Fruit fly (Drosophila melanogaster) whole organism, embryonic: ENCODE data around the gene elgi.

ENCODE experiments used
- Abd-B ChIP-seq: fragments of 200-800 bp; sonication (Bioruptor generic); optimal IDR thresholded peaks from 2 replicates; lab custom pipeline; 2018; ENCODE audit warnings: missing biosample characterization, mild to moderate bottlenecking, missing genetic modification characterization, moderate library complexity
- Asciz ChIP-seq: fragments of 200-800 bp; sonication (Bioruptor generic); optimal IDR thresholded peaks from 2 replicates; lab custom pipeline; 2017; ENCODE audit warnings: missing biosample characterization, mild to moderate bottlenecking, missing genetic modification characterization, missing genetic modification reagents
- Awh ChIP-seq: fragments of 200-800 bp; sonication (Bioruptor generic); IDR thresholded peaks from 2 replicates; pipeline ENCODE4, ENCODE4 v1.3.6; 2022; ENCODE audit warnings: missing biosample characterization, missing genetic modification characterization
- Bteb2 ChIP-seq: fragments of 200-800 bp; sonication (Bioruptor generic); optimal IDR thresholded peaks from 2 replicates; lab custom pipeline; 2016; ENCODE audit warnings: missing biosample characterization, missing genetic modification characterization
- CG10462 ChIP-seq: fragments of 200-800 bp; sonication (Bioruptor generic); optimal IDR thresholded peaks from 2 replicates; lab custom pipeline; 2016; ENCODE audit warnings: missing biosample characterization, missing genetic modification characterization
- CG13775 ChIP-seq: fragments of 200-800 bp; sonication (Bioruptor generic); optimal IDR thresholded peaks from 3 replicates; lab custom pipeline; 2017; ENCODE audit warnings: missing biosample characterization, mild to moderate bottlenecking, missing genetic modification characterization
- CG16779 ChIP-seq: fragments of 200-800 bp; sonication (Bioruptor generic); IDR thresholded peaks from 2 replicates; pipeline ENCODE4 v1.3.6; 2022; ENCODE audit warnings: missing biosample characterization, missing genetic modification characterization
- CG16863 ChIP-seq: fragments of 200-800 bp; sonication (Bioruptor generic); optimal IDR thresholded peaks from 3 replicates; lab custom pipeline; 2016; ENCODE audit warnings: missing biosample characterization, missing genetic modification characterization
- CG17359 ChIP-seq: fragments of 200-800 bp; sonication (Bioruptor generic); optimal IDR thresholded peaks from 3 replicates; lab custom pipeline; 2018; ENCODE audit warnings: missing biosample characterization, mild to moderate bottlenecking, missing genetic modification characterization, moderate library complexity
- CG2116 ChIP-seq: fragments of 200-800 bp; sonication (Bioruptor generic); optimal IDR thresholded peaks from 3 replicates; lab custom pipeline; 2018; ENCODE audit warnings: missing biosample characterization, mild to moderate bottlenecking, missing genetic modification characterization
- CG2678 ChIP-seq: fragments of 200-800 bp; sonication (Bioruptor generic); optimal IDR thresholded peaks from 3 replicates; lab custom pipeline; 2019; ENCODE audit warnings: missing biosample characterization, mild to moderate bottlenecking, missing genetic modification characterization, moderate library complexity
- CG30431 ChIP-seq: fragments of 200-800 bp; sonication (Bioruptor generic); optimal IDR thresholded peaks from 2 replicates; lab custom pipeline; 2017; ENCODE audit warnings: missing biosample characterization, missing genetic modification characterization
- CG31388 ChIP-seq: fragments of 200-800 bp; sonication (Bioruptor generic); optimal IDR thresholded peaks from 2 replicates; lab custom pipeline; 2016; ENCODE audit warnings: missing biosample characterization, missing genetic modification characterization
- CG3847 ChIP-seq: fragments of 200-800 bp; sonication (Bioruptor generic); IDR thresholded peaks from 2 replicates; pipeline ENCODE4 v1.3.6; 2022; ENCODE audit warnings: missing biosample characterization, missing genetic modification characterization
- CG4360 ChIP-seq: fragments of 200-800 bp; sonication (Bioruptor generic); IDR thresholded peaks from 2 replicates; pipeline ENCODE4 v1.3.6; 2022; ENCODE audit warnings: missing biosample characterization, missing genetic modification characterization
- CG4707 ChIP-seq: fragments of 200-800 bp; sonication (Bioruptor generic); optimal IDR thresholded peaks from 2 replicates; lab custom pipeline; 2018; ENCODE audit warnings: missing biosample characterization, mild to moderate bottlenecking, missing genetic modification characterization, moderate library complexity
- CG8290 ChIP-seq, 3 experiments: fragments of 200-800 bp; sonication (Bioruptor generic); optimal IDR thresholded peaks; 2 replicates each; lab custom pipeline; 2016 to 2019; ENCODE audit warnings: missing biosample characterization in 3 of 3, missing genetic modification characterization in 3 of 3, mild to moderate bottlenecking in 2 of 3, moderate library complexity in 1 of 3
- Dbx ChIP-seq: fragments of 200-800 bp; sonication (Bioruptor generic); IDR thresholded peaks from 3 replicates; pipeline ENCODE4 v1.3.6; 2022; ENCODE audit warnings: missing biosample characterization, missing genetic modification characterization
- Doc2 ChIP-seq: fragments of 200-800 bp; sonication (Bioruptor generic); IDR thresholded peaks from 2 replicates; pipeline ENCODE4 v1.3.6; 2022; ENCODE audit warnings: missing biosample characterization, missing genetic modification characterization
- Gug ChIP-seq: fragments of 200-800 bp; sonication (Bioruptor generic); IDR thresholded peaks from 4 replicates; pipeline ENCODE4 v1.3.6; 2022; ENCODE audit warnings: missing biosample characterization, missing genetic modification characterization
- H2.0 ChIP-seq: fragments of 200-800 bp; sonication (Bioruptor generic); IDR thresholded peaks from 2 replicates; pipeline ENCODE4 v1.3.6; 2022; ENCODE audit warnings: missing biosample characterization, missing genetic modification characterization
- Hr39 ChIP-seq: fragments of >200 bp; optimal IDR thresholded peaks from 2 replicates; lab custom pipeline; 2017
- MBD-R2 ChIP-seq: fragments of 200-800 bp; sonication (Bioruptor generic); IDR thresholded peaks from 2 replicates; pipeline ENCODE4 v1.3.6; 2022; ENCODE audit warnings: missing biosample characterization, missing genetic modification characterization
- Med ChIP-seq: fragments of 200-800 bp; sonication (Bioruptor generic); peaks from one replicate; lab custom pipeline; 2016; ENCODE audit warnings: missing biosample characterization, missing genetic modification characterization, mild to moderate bottlenecking, inconsistent platforms, moderate library complexity
- NC2β ChIP-seq: fragments of 200-800 bp; sonication (Bioruptor generic); optimal IDR thresholded peaks from 2 replicates; lab custom pipeline; 2016; ENCODE audit warnings: missing biosample characterization, missing genetic modification characterization
- NfI ChIP-seq: fragments of 200-800 bp; sonication (Bioruptor generic); optimal IDR thresholded peaks from 3 replicates; lab custom pipeline; 2018; ENCODE audit warnings: missing biosample characterization, mild to moderate bottlenecking, missing genetic modification characterization, moderate library complexity
- Sox100B ChIP-seq: fragments of 200-800 bp; sonication (Bioruptor generic); optimal IDR thresholded peaks from 3 replicates; lab custom pipeline; 2018; ENCODE audit warnings: missing biosample characterization, mild to moderate bottlenecking, missing genetic modification characterization
- Vsx1 ChIP-seq: fragments of 200-800 bp; sonication (Bioruptor generic); optimal IDR thresholded peaks from 2 replicates; lab custom pipeline; 2017; ENCODE audit warnings: missing biosample characterization, mild to moderate bottlenecking, missing genetic modification characterization, missing genetic modification reagents
- ac ChIP-seq: fragments of 200-800 bp; sonication (Bioruptor generic); optimal IDR thresholded peaks from 3 replicates; lab custom pipeline; 2017; ENCODE audit warnings: missing biosample characterization, mild to moderate bottlenecking, missing genetic modification characterization
- bab2 ChIP-seq: fragments of 200-800 bp; sonication (Bioruptor generic); optimal IDR thresholded peaks from 2 replicates; lab custom pipeline; 2016; ENCODE audit warnings: missing biosample characterization, missing genetic modification characterization
- btn ChIP-seq: fragments of 200-800 bp; sonication (Bioruptor generic); optimal IDR thresholded peaks from 2 replicates; lab custom pipeline; 2016; ENCODE audit warnings: missing biosample characterization, missing genetic modification characterization
- chif ChIP-seq, 2 experiments: fragments of 200-800 bp; sonication (Bioruptor generic); optimal IDR thresholded peaks; 3 replicates each; lab custom pipeline; 2016; ENCODE audit warnings: missing biosample characterization in 2 of 2, missing genetic modification characterization in 2 of 2
- gfzf ChIP-seq: fragments of 200-800 bp; sonication (Bioruptor generic); optimal IDR thresholded peaks from 2 replicates; lab custom pipeline; 2016; ENCODE audit warnings: missing biosample characterization, mild to moderate bottlenecking, missing genetic modification characterization, moderate library complexity
- ham ChIP-seq: fragments of 200-800 bp; sonication (Bioruptor generic); IDR thresholded peaks from 2 replicates; pipeline ENCODE4 v1.3.6; 2022; ENCODE audit warnings: missing biosample characterization, missing genetic modification characterization
- her ChIP-seq: fragments of 200-800 bp; sonication (Bioruptor generic); optimal IDR thresholded peaks from 2 replicates; lab custom pipeline; 2016; ENCODE audit warnings: missing biosample characterization, missing genetic modification characterization
- jigr1 ChIP-seq: fragments of 200-800 bp; sonication (Bioruptor generic); IDR thresholded peaks from 3 replicates; pipeline ENCODE4 v1.3.6; 2022; ENCODE audit warnings: missing biosample characterization, missing genetic modification characterization
- lov ChIP-seq, 2 experiments: fragments of 200-800 bp in 1 of 2; fragments of >200 bp in 1 of 2; sonication (Bioruptor generic) in 1 of 2; IDR thresholded peaks in 1 of 2; optimal IDR thresholded peaks in 1 of 2; 2 replicates in 1 of 2; 3 replicates in 1 of 2; pipeline versions ENCODE4 v1.3.6 to Lab custom; 2017 to 2022; ENCODE audit warnings: missing biosample characterization in 1 of 2, missing genetic modification characterization in 1 of 2
- nau ChIP-seq: fragments of 200-800 bp; sonication (Bioruptor generic); optimal IDR thresholded peaks from 3 replicates; lab custom pipeline; 2017; ENCODE audit warnings: missing biosample characterization, mild to moderate bottlenecking, missing genetic modification characterization, missing genetic modification reagents
- nmo ChIP-seq: fragments of 200-800 bp; sonication (Bioruptor generic); optimal IDR thresholded peaks from 2 replicates; lab custom pipeline; 2018; ENCODE audit warnings: missing biosample characterization, mild to moderate bottlenecking, missing genetic modification characterization, moderate library complexity
- ro ChIP-seq: fragments of 200-800 bp; sonication (Bioruptor generic); IDR thresholded peaks from 2 replicates; pipeline ENCODE4 v1.3.6; 2022; ENCODE audit warnings: missing biosample characterization, missing genetic modification characterization
- seq ChIP-seq: fragments of 200-800 bp; sonication (Bioruptor generic); IDR thresholded peaks from 2 replicates; pipeline ENCODE4 v1.3.6; 2022; ENCODE audit warnings: missing biosample characterization, missing genetic modification characterization
- sna ChIP-seq: fragments of 200-800 bp; sonication (Bioruptor generic); IDR thresholded peaks from 2 replicates; pipeline ENCODE4 v1.3.6; 2022; ENCODE audit warnings: missing biosample characterization, missing genetic modification characterization; ENCODE audit not compliant: partially characterized antibody
- tgo ChIP-seq: fragments of 200-800 bp; sonication (Bioruptor generic); IDR thresholded peaks from 3 replicates; pipeline ENCODE4 v1.3.6; 2022; ENCODE audit warnings: missing biosample characterization, missing genetic modification characterization
- tin ChIP-seq: fragments of 200-800 bp; sonication (Bioruptor generic); optimal IDR thresholded peaks from 3 replicates; lab custom pipeline; 2016; ENCODE audit warnings: missing biosample characterization, missing genetic modification characterization
- tna ChIP-seq: fragments of 200-800 bp; sonication (Bioruptor generic); IDR thresholded peaks from 2 replicates; pipeline ENCODE4 v1.3.6; 2022; ENCODE audit warnings: missing biosample characterization, missing genetic modification characterization; ENCODE audit not compliant: partially characterized antibody
- trh ChIP-seq: fragments of 200-800 bp; sonication (Bioruptor generic); optimal IDR thresholded peaks from 2 replicates; lab custom pipeline; 2016; ENCODE audit warnings: missing biosample characterization, missing genetic modification characterization
- vfl ChIP-seq: fragments of 200-800 bp; sonication (Bioruptor generic); optimal IDR thresholded peaks from 2 replicates; lab custom pipeline; 2016; ENCODE audit warnings: missing biosample characterization, missing genetic modification characterization
- zf30C ChIP-seq: fragments of 200-800 bp; sonication (Bioruptor generic); optimal IDR thresholded peaks from 3 replicates; lab custom pipeline; 2018; ENCODE audit warnings: missing biosample characterization, mild to moderate bottlenecking, missing genetic modification characterization
- zfh2 ChIP-seq: fragments of 200-800 bp; sonication (Bioruptor generic); optimal IDR thresholded peaks from 2 replicates; lab custom pipeline; 2016; ENCODE audit warnings: missing biosample characterization, missing genetic modification characterization

Gene elgi

dm6 chr3L:15924811-15925437 is 31.4 kb upstream of the elgi start, which contains the start of gene sff (continued):
- peak; percentile 89 for TF ChIP-seq Abd-B (GFP tag; lab: Kevin White, UChicago)
- TF ChIP-seq CG16863 (GFP tag; lab: Kevin White, UChicago), result peak; percentile 72
- TF ChIP-seq H2.0 (GFP tag; lab: Robert Waterston, UW), result peak; percentile 76
- TF ChIP-seq jigr1 (GFP tag; lab: Robert Waterston, UW), result peak; percentile 76; the same call in 2 of the 3 replicates
- TF ChIP-seq seq (GFP tag; lab: Robert Waterston, UW), result peak; percentile 88
- TF ChIP-seq Med (GFP tag; lab: Kevin White, UChicago), result peak; percentile 95
- peak; percentile 36 for TF ChIP-seq btn
- TF ChIP-seq her (GFP tag; lab: Kevin White, UChicago), result peak; percentile 56
- peak; percentile 6 for TF ChIP-seq vfl
- peak; percentile 90 for TF ChIP-seq tin (GFP tag; lab: Kevin White, UChicago)
- peak; percentile 60; the same call in 1 of the 2 replicates for TF ChIP-seq CG16779 (GFP tag; lab: Robert Waterston, UW)
- peak; percentile 80 for TF ChIP-seq nau
- TF ChIP-seq MBD-R2 (GFP tag; lab: Robert Waterston, UW), result peak; percentile 76
- no peak for TF ChIP-seq lov (optimal IDR thresholded peaks at IDR 0.05; lab: Kevin White, UChicago)
- peak; percentile 51; the same call in 1 of the 3 replicates for TF ChIP-seq lov (GFP tag; IDR thresholded peaks at IDR 0.05; lab: Robert Waterston, UW)
- peak; percentile 68 for TF ChIP-seq Vsx1
- TF ChIP-seq tna (GFP tag; lab: Robert Waterston, UW), result no peak
- peak in 1 of 2 experiments; percentile 81 for TF ChIP-seq chif (GFP tag; optimal IDR thresholded peaks at IDR 0.05; lab: Kevin White, UChicago)
- TF ChIP-seq nmo (GFP tag; lab: Kevin White, UChicago), result peak; percentile 96
- peak; percentile 89 for TF ChIP-seq CG30431 (GFP tag; lab: Kevin White, UChicago)
- no peak for TF ChIP-seq sna
- peak; percentile 84 for TF ChIP-seq Awh (GFP tag; lab: Robert Waterston, UW)
- TF ChIP-seq ac (GFP tag; lab: Kevin White, UChicago), result peak; percentile 67
- TF ChIP-seq Doc2, result peak; percentile 57; the same call in 1 of the 2 replicates
- no peak for TF ChIP-seq ham (GFP tag; lab: Robert Waterston, UW)
- TF ChIP-seq CG8290 (GFP tag; optimal IDR thresholded peaks at IDR 0.05; lab: Kevin White, UChicago), result peak; percentile 65
- TF ChIP-seq CG8290 (tag; optimal IDR thresholded peaks at IDR 0.05; lab: Kevin White, UChicago), result peak; percentile 65 to 74
- peak; percentile 72 for TF ChIP-seq CG31388
- TF ChIP-seq CG3847, result peak; percentile 81
- peak; percentile 88 for TF ChIP-seq Gug (GFP tag; lab: Robert Waterston, UW)
- TF ChIP-seq CG2678 (tag; lab: Kevin White, UChicago), result peak; percentile 90
- peak; percentile 64 for TF ChIP-seq NC2β (GFP tag; lab: Kevin White, UChicago)
- peak; percentile 91 for TF ChIP-seq CG4360 (GFP tag; lab: Robert Waterston, UW)
- TF ChIP-seq CG17359 (tag; lab: Kevin White, UChicago), result peak; percentile 88
- peak; percentile 92 for TF ChIP-seq CG13775
- peak; percentile 66 for TF ChIP-seq bab2 (GFP tag; lab: Kevin White, UChicago)
- peak; percentile 77 for TF ChIP-seq CG10462 (GFP tag; lab: Kevin White, UChicago)
- peak; percentile 75 for TF ChIP-seq CG2116
- peak; percentile 55 for TF ChIP-seq Bteb2 (GFP tag; lab: Kevin White, UChicago)
- TF ChIP-seq NfI, result peak; percentile 89
- TF ChIP-seq Asciz, result peak; percentile 84
- peak; percentile 86 for TF ChIP-seq tgo
- TF ChIP-seq Hr39, result no peak
- peak; percentile 24 for TF ChIP-seq zfh2
- TF ChIP-seq Sox100B (GFP tag; lab: Kevin White, UChicago), result peak; percentile 87
- peak; percentile 87 for TF ChIP-seq Dbx (GFP tag; lab: Robert Waterston, UW)
- peak; percentile 79; the same call in 1 of the 2 replicates for TF ChIP-seq ro (GFP tag; lab: Robert Waterston, UW)
- TF ChIP-seq CG4707 (GFP tag; lab: Kevin White, UChicago), result peak; percentile 97
- TF ChIP-seq trh (GFP tag; lab: Kevin White, UChicago), result peak; percentile 43
- no peak for TF ChIP-seq gfzf (GFP tag; lab: Kevin White, UChicago)
- TF ChIP-seq zf30C (GFP tag; lab: Kevin White, UChicago), result peak; percentile 31
